Fruit fly (Drosophila melanogaster) whole organism, prepupa: Measurements from ENCODE around the gene alpha-Spec.

Experiments
- CG11294 ChIP-seq: fragments of 200-800 bp; sonication (Bioruptor generic); IDR thresholded peaks from 2 replicates; pipeline ENCODE4 v1.3.6; 2022; ENCODE audit warnings: missing biosample characterization, missing genetic modification characterization
- CG11762 ChIP-seq: fragments of 200-800 bp; sonication (Bioruptor generic); optimal IDR thresholded peaks from 3 replicates; lab custom pipeline; 2016; ENCODE audit warnings: missing biosample characterization, missing genetic modification characterization; ENCODE audit not compliant: insufficient read depth
- CG15336 ChIP-seq: fragments of 200-800 bp; sonication (Bioruptor generic); IDR thresholded peaks from 2 replicates; pipeline ENCODE4 v1.3.6; 2022; ENCODE audit warnings: missing biosample characterization, missing genetic modification characterization
- CG16779 ChIP-seq: fragments of 200-800 bp; sonication (Bioruptor generic); optimal IDR thresholded peaks from 3 replicates; lab custom pipeline; 2017; ENCODE audit warnings: missing biosample characterization, mild to moderate bottlenecking, missing genetic modification characterization
- CG3032 ChIP-seq: fragments of 200-800 bp; optimal IDR thresholded peaks from 2 replicates; lab custom pipeline; 2019; ENCODE audit warnings: missing biosample characterization, mild to moderate bottlenecking, missing genetic modification characterization, moderate library complexity
- CG31627 ChIP-seq: fragments of 200-800 bp; sonication (Bioruptor generic); optimal IDR thresholded peaks from 3 replicates; lab custom pipeline; 2016; ENCODE audit warnings: missing biosample characterization, missing genetic modification characterization
- CG32006 ChIP-seq: fragments of 200-800 bp; sonication (Bioruptor generic); optimal IDR thresholded peaks from 3 replicates; lab custom pipeline; 2017; ENCODE audit warnings: missing biosample characterization, mild to moderate bottlenecking, missing genetic modification characterization
- CG34406 ChIP-seq: fragments of 200-800 bp; sonication (Bioruptor generic); optimal IDR thresholded peaks from 3 replicates; lab custom pipeline; 2016; ENCODE audit warnings: missing biosample characterization, missing genetic modification characterization
- CG4318 ChIP-seq: fragments of 200-800 bp; sonication (Bioruptor generic); optimal IDR thresholded peaks from 3 replicates; lab custom pipeline; 2017; ENCODE audit warnings: missing biosample characterization, mild to moderate bottlenecking, missing genetic modification characterization
- CG6163 ChIP-seq: fragments of 200-800 bp; sonication (Bioruptor generic); IDR thresholded peaks from 3 replicates; pipeline ENCODE4 v1.3.6; 2022; ENCODE audit warnings: missing biosample characterization, missing genetic modification characterization
- CG6276 ChIP-seq: fragments of 200-800 bp; sonication (Bioruptor generic); optimal IDR thresholded peaks from 2 replicates; lab custom pipeline; 2017; ENCODE audit warnings: missing biosample characterization, mild to moderate bottlenecking, missing genetic modification characterization
- CG6808 ChIP-seq: fragments of 200-800 bp; sonication (Bioruptor generic); optimal IDR thresholded peaks from 3 replicates; lab custom pipeline; 2017; ENCODE audit warnings: missing biosample characterization, missing genetic modification characterization, mild to moderate bottlenecking, moderate library complexity, missing genetic modification reagents
- CG6854 ChIP-seq: fragments of 200-800 bp; sonication (Bioruptor generic); optimal IDR thresholded peaks from 2 replicates; lab custom pipeline; 2017; ENCODE audit warnings: missing biosample characterization, mild to moderate bottlenecking, missing genetic modification characterization
- CG7368 ChIP-seq: fragments of 200-800 bp; sonication (Bioruptor generic); optimal IDR thresholded peaks from 3 replicates; lab custom pipeline; 2016; ENCODE audit warnings: missing biosample characterization, missing genetic modification characterization
- CG8319 ChIP-seq: fragments of 200-800 bp; sonication (Bioruptor generic); optimal IDR thresholded peaks from 3 replicates; lab custom pipeline; 2016; ENCODE audit warnings: missing biosample characterization, missing genetic modification characterization
- CG8632 ChIP-seq: fragments of 200-800 bp; sonication (Bioruptor generic); optimal IDR thresholded peaks from 3 replicates; lab custom pipeline; 2016; ENCODE audit warnings: missing biosample characterization, missing genetic modification characterization
- CG9139 ChIP-seq: fragments of 200-800 bp; sonication (Bioruptor generic); optimal IDR thresholded peaks from 3 replicates; lab custom pipeline; 2017; ENCODE audit warnings: missing biosample characterization, mild to moderate bottlenecking, missing genetic modification characterization
- Eip78C ChIP-seq: fragments of 200-800 bp; sonication (Bioruptor generic); peaks from one replicate; lab custom pipeline; 2016; ENCODE audit warnings: missing biosample characterization, missing genetic modification characterization
- Ets96B ChIP-seq: fragments of 200-800 bp; optimal IDR thresholded peaks from 2 replicates; lab custom pipeline; 2019; ENCODE audit warnings: missing biosample characterization, mild to moderate bottlenecking, missing genetic modification characterization, moderate library complexity
- Gug ChIP-seq: fragments of 200-800 bp; sonication (Bioruptor generic); IDR thresholded peaks from 2 replicates; pipeline ENCODE4 v1.3.6; 2022; ENCODE audit warnings: missing biosample characterization, missing genetic modification characterization
- Hr39 ChIP-seq: fragments of 200-800 bp; sonication (Bioruptor generic); optimal IDR thresholded peaks from 2 replicates; lab custom pipeline; 2016; ENCODE audit warnings: missing biosample characterization, missing genetic modification characterization
- Hr4 ChIP-seq: fragments of 200-800 bp; sonication (Bioruptor generic); optimal IDR thresholded peaks from 3 replicates; lab custom pipeline; 2016; ENCODE audit warnings: missing biosample characterization, missing genetic modification characterization
- OdsH ChIP-seq: fragments of 200-800 bp; sonication (Bioruptor generic); optimal IDR thresholded peaks from 3 replicates; lab custom pipeline; 2016; ENCODE audit warnings: missing biosample characterization, missing genetic modification characterization
- Sox102F ChIP-seq: fragments of 200-800 bp; sonication (Bioruptor generic); optimal IDR thresholded peaks from 2 replicates; lab custom pipeline; 2016; ENCODE audit warnings: missing biosample characterization, mild to moderate bottlenecking, missing genetic modification characterization
- Sox14 ChIP-seq: fragments of 200-800 bp; sonication (Bioruptor generic); optimal IDR thresholded peaks from 3 replicates; lab custom pipeline; 2016; ENCODE audit warnings: missing biosample characterization, missing genetic modification characterization
- achi ChIP-seq: fragments of 200-800 bp; sonication (Bioruptor generic); optimal IDR thresholded peaks from 3 replicates; lab custom pipeline; 2016; ENCODE audit warnings: missing biosample characterization, missing genetic modification characterization
- dac ChIP-seq: fragments of 200-800 bp; sonication (Bioruptor generic); optimal IDR thresholded peaks from 2 replicates; lab custom pipeline; 2017; ENCODE audit warnings: missing biosample characterization, mild to moderate bottlenecking, missing genetic modification characterization
- dsx ChIP-seq: fragments of 200-800 bp; optimal IDR thresholded peaks from 3 replicates; lab custom pipeline; 2019; ENCODE audit warnings: missing biosample characterization, mild to moderate bottlenecking, missing genetic modification characterization, moderate library complexity; ENCODE audit not compliant: poor library complexity, severe bottlenecking
- fd59A ChIP-seq: fragments of 200-800 bp; sonication (Bioruptor generic); optimal IDR thresholded peaks from 2 replicates; lab custom pipeline; 2017; ENCODE audit warnings: missing biosample characterization, mild to moderate bottlenecking, missing genetic modification characterization, missing genetic modification reagents
- fkh ChIP-seq: fragments of 200-800 bp; sonication (Bioruptor generic); optimal IDR thresholded peaks from 3 replicates; lab custom pipeline; 2017; ENCODE audit warnings: missing biosample characterization, mild to moderate bottlenecking, missing genetic modification characterization, moderate library complexity
- lz ChIP-seq: fragments of 200-800 bp; sonication (Bioruptor generic); optimal IDR thresholded peaks from 3 replicates; lab custom pipeline; 2016; ENCODE audit warnings: missing biosample characterization, missing genetic modification characterization
- net ChIP-seq: fragments of 200-800 bp; sonication (Bioruptor generic); optimal IDR thresholded peaks from 3 replicates; lab custom pipeline; 2016; ENCODE audit warnings: missing biosample characterization, missing genetic modification characterization
- salr ChIP-seq, 2 experiments: fragments of 200-800 bp; sonication (Bioruptor generic); optimal IDR thresholded peaks; 3 replicates each; lab custom pipeline; 2016 to 2018; ENCODE audit warnings: missing biosample characterization in 2 of 2, missing genetic modification characterization in 2 of 2, mild to moderate bottlenecking in 1 of 2
- ss ChIP-seq, 2 experiments: fragments of 200-800 bp; sonication (Bioruptor generic); optimal IDR thresholded peaks; 2 replicates in 1 of 2; 3 replicates in 1 of 2; lab custom pipeline; 2017 to 2018; ENCODE audit warnings: mild to moderate bottlenecking in 2 of 2, missing biosample characterization in 2 of 2, missing genetic modification characterization in 2 of 2, moderate library complexity in 1 of 2
- svp ChIP-seq: fragments of 200-800 bp; sonication (Bioruptor generic); peaks from one replicate; lab custom pipeline; 2016; ENCODE audit warnings: missing biosample characterization, missing genetic modification characterization
- topi ChIP-seq: fragments of 200-800 bp; sonication (Bioruptor generic); optimal IDR thresholded peaks from 3 replicates; lab custom pipeline; 2016; ENCODE audit warnings: missing biosample characterization, missing genetic modification characterization
- vri ChIP-seq: fragments of 200-800 bp; sonication (Bioruptor generic); optimal IDR thresholded peaks from 3 replicates; lab custom pipeline; 2016; ENCODE audit warnings: missing biosample characterization, mild to moderate bottlenecking, missing genetic modification characterization

alpha-Spec gene

dm6 chr3L:1746338-1747199 is 48.6 kb downstream of the alpha-Spec start, which contains the start of gene CG13921 (continued):
- TF ChIP-seq fd59A (peak; percentile 100), CG31627 (peak; percentile 99), CG15336 (peak; percentile 100), CG6854 (GFP tag; lab: Kevin White, UChicago) (peak; percentile 99), Ets96B (tag; lab: Kevin White, UChicago) (peak; percentile 100), Hr39 (peak; percentile 99), CG8319 (GFP tag; lab: Kevin White, UChicago) (peak; percentile 99), dac (GFP tag; lab: Kevin White, UChicago) (peak; percentile 99), net (GFP tag; lab: Kevin White, UChicago) (peak; percentile 99), CG9139 (GFP tag; lab: Kevin White, UChicago) (peak; percentile 99)

DNA sequence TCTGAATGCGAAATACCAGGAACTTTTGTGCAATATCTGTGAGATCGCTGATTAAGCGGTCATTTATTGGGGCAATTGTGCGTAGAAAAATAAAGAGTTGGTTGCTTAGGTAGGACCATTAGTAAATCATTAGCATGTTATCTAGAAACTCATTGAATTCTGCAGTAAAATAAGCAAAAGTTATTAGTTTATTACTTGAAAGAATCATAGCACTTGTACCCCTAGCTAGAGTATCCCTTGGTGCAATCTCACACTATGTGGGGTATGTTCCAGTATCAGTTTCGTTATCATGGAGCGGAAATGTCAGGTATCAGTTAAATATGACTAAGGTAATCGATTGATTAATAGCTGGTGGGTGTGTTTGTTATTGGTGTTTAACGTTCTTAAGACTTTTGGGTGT is 49.7 kb downstream of the alpha-Spec start:
- TF ChIP-seq vri (GFP tag; lab: Kevin White, UChicago) (peak; percentile 34), achi (GFP tag; lab: Kevin White, UChicago) (no peak)

- peak; percentile 11 for TF ChIP-seq fd59A
- peak; percentile 43 for TF ChIP-seq svp (GFP tag; lab: Kevin White, UChicago)
- TF ChIP-seq CG11294 (GFP tag; lab: Robert Waterston, UW): no peak
- TF ChIP-seq Eip78C: peak; percentile 45
- TF ChIP-seq fkh (GFP tag; lab: Kevin White, UChicago): peak; percentile 90
Measured at dm6 chr3L:1742552-1743097, 52.5 kb downstream of the alpha-Spec start.

DNA sequence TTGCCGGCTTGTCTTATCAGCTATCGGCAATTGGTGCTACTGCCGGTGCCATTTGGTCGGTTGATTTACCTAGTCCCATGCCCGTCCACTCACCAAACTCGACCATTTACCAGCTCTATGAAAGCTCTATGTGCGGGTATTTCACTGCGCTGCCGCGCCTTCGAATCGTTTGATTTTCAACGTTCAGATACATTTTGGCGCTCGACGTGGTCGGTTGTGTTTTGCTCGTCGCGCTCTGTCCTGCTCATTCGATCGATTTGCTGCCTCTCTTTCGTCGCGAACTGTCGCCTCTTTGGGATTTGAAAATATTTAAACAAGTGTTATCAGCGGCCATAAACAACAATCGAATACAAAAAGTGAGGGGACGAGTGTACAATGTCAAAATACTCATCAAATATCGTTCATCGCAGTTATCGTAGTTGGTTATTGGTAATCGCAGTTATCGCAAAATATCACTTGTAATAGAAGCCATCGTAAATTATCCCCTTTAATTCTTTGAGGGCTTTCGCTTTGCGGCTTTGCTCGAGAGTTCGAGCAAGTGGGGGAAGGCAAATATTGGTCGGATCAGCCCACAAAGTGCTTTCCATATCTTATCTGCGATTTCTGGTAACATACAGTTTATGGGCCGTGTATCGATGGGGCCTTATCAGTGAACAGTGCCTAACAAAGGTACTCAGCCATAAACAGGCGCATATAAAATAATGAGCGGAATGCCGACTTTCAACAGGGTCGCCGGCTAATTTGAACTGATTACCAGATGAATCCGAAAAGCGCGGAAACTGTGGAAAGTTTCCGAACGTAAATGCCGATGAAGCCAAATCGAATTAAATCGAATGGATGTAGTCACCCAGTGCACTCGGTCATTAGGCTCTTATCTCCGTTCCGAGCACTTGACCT is 53.2 kb downstream of the alpha-Spec start:
- TF ChIP-seq Eip78C: peak; percentile 22
- TF ChIP-seq svp (GFP tag; lab: Kevin White, UChicago): peak; percentile 88
- no peak for TF ChIP-seq CG8632 (GFP tag; lab: Kevin White, UChicago)
- TF ChIP-seq vri (GFP tag; lab: Kevin White, UChicago): peak; percentile 60
- TF ChIP-seq fkh (GFP tag; lab: Kevin White, UChicago): peak; percentile 55
- no peak for TF ChIP-seq CG32006 (GFP tag; lab: Kevin White, UChicago)
- no peak for TF ChIP-seq Gug (GFP tag; lab: Robert Waterston, UW)

DNA sequence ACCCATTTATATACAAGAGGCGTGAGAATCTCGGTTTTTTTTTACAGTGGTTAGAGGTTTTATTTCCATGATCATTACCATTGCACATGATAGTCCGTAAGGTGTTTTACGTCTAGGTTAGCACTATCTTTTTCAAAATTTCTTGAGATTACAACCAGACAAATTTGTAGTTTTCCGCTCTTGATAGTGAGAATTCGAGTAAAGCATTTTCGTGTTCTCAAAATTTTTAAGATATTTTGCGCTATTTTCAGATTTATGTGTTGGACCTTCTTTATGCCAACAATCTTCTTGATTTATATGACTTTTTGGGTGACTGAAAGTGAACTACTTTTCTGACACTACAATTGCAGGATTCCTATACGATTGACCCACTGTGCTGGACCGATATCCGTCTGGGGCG is 54.0 kb downstream of the alpha-Spec start:
- TF ChIP-seq vri (GFP tag; lab: Kevin White, UChicago) (no peak), CG3032 (tag; lab: Kevin White, UChicago) (no peak), dsx (no peak), Sox102F (GFP tag; lab: Kevin White, UChicago) (peak; percentile 15), Sox14 (GFP tag; lab: Kevin White, UChicago) (peak; percentile 5), OdsH (peak; percentile 38), CG9139 (GFP tag; lab: Kevin White, UChicago) (no peak), CG11762 (GFP tag; lab: Kevin White, UChicago) (no peak), lz (GFP tag; lab: Kevin White, UChicago) (peak; percentile 22), CG6163 (no peak), Eip78C (peak; percentile 65), CG7368 (no peak), topi (GFP tag; lab: Kevin White, UChicago) (peak; percentile 49), CG8319 (GFP tag; lab: Kevin White, UChicago) (no peak), CG4318 (GFP tag; lab: Kevin White, UChicago) (peak; percentile 40), ss (GFP tag; optimal IDR thresholded peaks at IDR 0.05; lab: Kevin White, UChicago) (peak in 1 of 2 experiments; percentile 9), net (GFP tag; lab: Kevin White, UChicago) (peak; percentile 40), CG31627 (peak; percentile 60), CG6808 (no peak), CG34406 (peak; percentile 18), CG6276 (no peak), fd59A (no peak), CG16779 (tag; lab: Kevin White, UChicago) (no peak), fkh (GFP tag; lab: Kevin White, UChicago) (no peak), Hr4 (GFP tag; lab: Kevin White, UChicago) (peak; percentile 48), salr (GFP tag; optimal IDR thresholded peaks at IDR 0.05; lab: Kevin White, UChicago) (peak in 1 of 2 experiments; percentile 21)
